Fruit fly (Drosophila melanogaster) whole organism, pupa: ENCODE data around the gene CG13926.

ENCODE experiments used
- CG10348 ChIP-seq: fragments of 200-800 bp; sonication (Bioruptor generic); IDR thresholded peaks from 2 replicates; pipeline ENCODE4 v1.3.6; 2022; ENCODE audit warnings: missing biosample characterization, missing genetic modification characterization
- CG12605 ChIP-seq: fragments of 200-800 bp; sonication (Bioruptor generic); IDR thresholded peaks from 2 replicates; pipeline ENCODE4 v1.3.6; 2022; ENCODE audit warnings: missing biosample characterization, missing genetic modification characterization
- CG13204 ChIP-seq: fragments of 200-800 bp; sonication (Bioruptor generic); optimal IDR thresholded peaks from 2 replicates; lab custom pipeline; 2018; ENCODE audit warnings: missing biosample characterization, mild to moderate bottlenecking, missing genetic modification characterization, moderate library complexity
- CG14655 ChIP-seq: fragments of 200-800 bp; sonication (Bioruptor generic); optimal IDR thresholded peaks from 3 replicates; lab custom pipeline; 2017; ENCODE audit warnings: mild to moderate bottlenecking, missing biosample characterization, missing genetic modification reagents, missing genetic modification characterization
- CG15710 ChIP-seq: fragments of 200-800 bp; sonication (Bioruptor generic); optimal IDR thresholded peaks from 2 replicates; lab custom pipeline; 2018; ENCODE audit warnings: missing biosample characterization, mild to moderate bottlenecking, missing genetic modification characterization, moderate library complexity
- CG17806 ChIP-seq: fragments of 200-800 bp; sonication (Bioruptor generic); optimal IDR thresholded peaks from 2 replicates; lab custom pipeline; 2018; ENCODE audit warnings: missing biosample characterization, mild to moderate bottlenecking, missing genetic modification characterization, moderate library complexity
- CG32121 ChIP-seq: fragments of 200-800 bp; sonication (Bioruptor generic); IDR thresholded peaks from 2 replicates; pipeline ENCODE4 v1.3.6; 2022; ENCODE audit warnings: missing biosample characterization, missing genetic modification characterization
- CG34367 ChIP-seq: fragments of 200-800 bp; sonication (Bioruptor generic); optimal IDR thresholded peaks from 2 replicates; lab custom pipeline; 2018; ENCODE audit warnings: missing biosample characterization, mild to moderate bottlenecking, missing genetic modification characterization
- CG4496 ChIP-seq: fragments of 200-800 bp; sonication (Bioruptor generic); IDR thresholded peaks from 3 replicates; pipeline ENCODE4 v1.3.6; 2022; ENCODE audit warnings: missing biosample characterization, missing genetic modification characterization
- CG8159 ChIP-seq: fragments of 200-800 bp; sonication (Bioruptor generic); optimal IDR thresholded peaks from 3 replicates; lab custom pipeline; 2018; ENCODE audit warnings: missing biosample characterization, mild to moderate bottlenecking, missing genetic modification characterization, moderate library complexity
- CG8301 ChIP-seq: fragments of 200-800 bp; sonication (Bioruptor generic); optimal IDR thresholded peaks from 2 replicates; lab custom pipeline; 2018; ENCODE audit warnings: missing biosample characterization, mild to moderate bottlenecking, missing genetic modification characterization
- CG9948 ChIP-seq: fragments of 200-800 bp; sonication (Bioruptor generic); optimal IDR thresholded peaks from 2 replicates; lab custom pipeline; 2018; ENCODE audit warnings: missing biosample characterization, mild to moderate bottlenecking, missing genetic modification characterization, moderate library complexity
- D1 ChIP-seq: fragments of 200-800 bp; sonication (Bioruptor generic); optimal IDR thresholded peaks from 2 replicates; lab custom pipeline; 2018; ENCODE audit warnings: missing biosample characterization, mild to moderate bottlenecking, missing genetic modification characterization, moderate library complexity
- EcR ChIP-seq: fragments of 200-800 bp; sonication (Bioruptor generic); optimal IDR thresholded peaks from 3 replicates; lab custom pipeline; 2019; ENCODE audit warnings: missing biosample characterization, missing genetic modification characterization, mild to moderate bottlenecking, moderate library complexity, missing genetic modification reagents
- Ets98B ChIP-seq: fragments of 200-800 bp; sonication (Bioruptor generic); IDR thresholded peaks from 2 replicates; pipeline ENCODE4 v1.3.6; 2022; ENCODE audit warnings: missing biosample characterization, missing genetic modification characterization
- Pif1A ChIP-seq: fragments of 200-800 bp; sonication (Bioruptor generic); optimal IDR thresholded peaks from 3 replicates; lab custom pipeline; 2016; ENCODE audit warnings: missing biosample characterization, missing genetic modification characterization
- Pif1B ChIP-seq: fragments of 200-800 bp; sonication (Bioruptor generic); optimal IDR thresholded peaks from 3 replicates; lab custom pipeline; 2016; ENCODE audit warnings: missing biosample characterization, missing genetic modification characterization
- Snoo ChIP-seq: fragments of 200-800 bp; sonication (Bioruptor generic); optimal IDR thresholded peaks from 3 replicates; lab custom pipeline; 2017; ENCODE audit warnings: missing biosample characterization, mild to moderate bottlenecking, missing genetic modification characterization, inconsistent platforms
- fd96Ca ChIP-seq: fragments of 200-800 bp; sonication (Bioruptor generic); IDR thresholded peaks from 3 replicates; pipeline ENCODE4 v1.3.6; 2022; ENCODE audit warnings: missing biosample characterization, missing genetic modification characterization
- gl ChIP-seq: fragments of 200-800 bp; sonication (Bioruptor generic); optimal IDR thresholded peaks from 2 replicates; lab custom pipeline; 2018; ENCODE audit warnings: missing biosample characterization, mild to moderate bottlenecking, missing genetic modification characterization
- rn ChIP-seq: fragments of 200-800 bp; sonication (Bioruptor generic); IDR thresholded peaks from 2 replicates; pipeline ENCODE4 v1.3.6; 2022; ENCODE audit warnings: missing biosample characterization, missing genetic modification characterization

CG13926 gene

dm6 chr3L:1639185-1639812 is 21.3 kb upstream of the CG13926 start, which contains the start of the genes Mettl2 and Bgb:
Mettl2 (minus strand) TSS chr3L:1639235.
Bgb (plus strand) TSS chr3L:1639711.
- TF ChIP-seq CG10348 (GFP tag; lab: Robert Waterston, UW) (no peak), D1 (tag; lab: Kevin White, UChicago) (no peak), Pif1A (no peak), gl (tag; lab: Kevin White, UChicago) (no peak), CG34367 (peak; percentile 31), CG9948 (tag; lab: Kevin White, UChicago) (peak; percentile 69), CG14655 (GFP tag; lab: Kevin White, UChicago) (no peak), CG8159 (tag; lab: Kevin White, UChicago) (peak; percentile 75), CG17806 (tag; lab: Kevin White, UChicago) (peak; percentile 66), rn (GFP tag; lab: Robert Waterston, UW) (peak; percentile 57), CG13204 (GFP tag; lab: Kevin White, UChicago) (no peak), CG12605 (0 out of 2 replicates have a peak, but pooled peaks have one; percentile 33), EcR (no peak), CG8301 (tag; lab: Kevin White, UChicago) (no peak), CG32121 (GFP tag; lab: Robert Waterston, UW) (no peak; the same call in 1 of the 2 replicates), fd96Ca (GFP tag; lab: Robert Waterston, UW) (peak; percentile 50; the same call in 1 of the 3 replicates), Pif1B (GFP tag; lab: Kevin White, UChicago) (no peak), Snoo (tag; lab: Kevin White, UChicago) (peak; percentile 66), CG15710 (tag; lab: Kevin White, UChicago) (peak; percentile 68), Ets98B (peak; percentile 57; the same call in 1 of the 2 replicates), CG4496 (GFP tag; lab: Robert Waterston, UW) (peak; percentile 84)

DNA sequence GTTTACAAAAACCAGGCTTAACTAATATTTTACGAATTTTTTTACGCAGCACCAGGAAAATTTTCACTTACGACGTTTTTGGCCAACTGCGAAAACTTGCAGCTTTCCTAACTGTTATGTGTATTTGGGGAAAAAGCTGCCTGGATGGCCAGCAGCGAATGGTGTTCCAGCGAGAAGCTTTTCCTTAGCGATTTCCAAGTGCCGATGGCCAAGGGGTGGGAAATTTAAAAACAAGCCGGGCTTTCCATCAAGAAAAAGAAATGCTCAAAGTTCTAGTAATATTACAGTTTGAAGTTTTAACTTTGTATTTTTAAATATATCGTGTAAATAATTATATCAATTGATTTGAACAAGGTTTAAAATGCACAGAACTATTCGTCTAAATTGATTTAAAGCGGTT is 19.7 kb upstream of the CG13926 start, which contains the start of gene nSyb:
TSS of gene nSyb (minus strand) at position 101 of the 400 bp plus-strand sequence.
- TF ChIP-seq CG4496 (GFP tag; lab: Robert Waterston, UW) (no peak), Pif1A (no peak), CG8301 (tag; lab: Kevin White, UChicago) (no peak), CG10348 (GFP tag; lab: Robert Waterston, UW) (no peak), rn (GFP tag; lab: Robert Waterston, UW) (no peak), D1 (tag; lab: Kevin White, UChicago) (no peak), EcR (no peak)

- TF ChIP-seq Ets98B (no peak), CG34367 (no peak), CG4496 (GFP tag; lab: Robert Waterston, UW) (no peak), CG13204 (GFP tag; lab: Kevin White, UChicago) (no peak), D1 (tag; lab: Kevin White, UChicago) (no peak), CG12605 (no peak), Pif1B (GFP tag; lab: Kevin White, UChicago) (no peak), gl (tag; lab: Kevin White, UChicago) (no peak), CG10348 (GFP tag; lab: Robert Waterston, UW) (no peak), CG9948 (tag; lab: Kevin White, UChicago) (no peak), fd96Ca (GFP tag; lab: Robert Waterston, UW) (no peak), Snoo (tag; lab: Kevin White, UChicago) (no peak), CG17806 (tag; lab: Kevin White, UChicago) (no peak), Pif1A (no peak), CG8159 (tag; lab: Kevin White, UChicago) (no peak)
- TF ChIP-seq, all 21 proteins: peak for 0
Observed at dm6 chr3L:1636886-1637285, 18.9 kb upstream of the CG13926 start.

- TF ChIP-seq Ets98B (0 out of 2 replicates have a peak, but pooled peaks have one; percentile 10), fd96Ca (GFP tag; lab: Robert Waterston, UW) (no peak), CG34367 (peak; percentile 13), CG15710 (tag; lab: Kevin White, UChicago) (peak; percentile 6), CG4496 (GFP tag; lab: Robert Waterston, UW) (no peak), CG8301 (tag; lab: Kevin White, UChicago) (no peak), CG12605 (peak; percentile 39; the same call in 1 of the 2 replicates)
Observed at dm6 chr3L:1629064-1629777, 11.3 kb upstream of the CG13926 start, which contains the start of gene GC. GC (minus strand) TSS chr3L:1629301.

DNA sequence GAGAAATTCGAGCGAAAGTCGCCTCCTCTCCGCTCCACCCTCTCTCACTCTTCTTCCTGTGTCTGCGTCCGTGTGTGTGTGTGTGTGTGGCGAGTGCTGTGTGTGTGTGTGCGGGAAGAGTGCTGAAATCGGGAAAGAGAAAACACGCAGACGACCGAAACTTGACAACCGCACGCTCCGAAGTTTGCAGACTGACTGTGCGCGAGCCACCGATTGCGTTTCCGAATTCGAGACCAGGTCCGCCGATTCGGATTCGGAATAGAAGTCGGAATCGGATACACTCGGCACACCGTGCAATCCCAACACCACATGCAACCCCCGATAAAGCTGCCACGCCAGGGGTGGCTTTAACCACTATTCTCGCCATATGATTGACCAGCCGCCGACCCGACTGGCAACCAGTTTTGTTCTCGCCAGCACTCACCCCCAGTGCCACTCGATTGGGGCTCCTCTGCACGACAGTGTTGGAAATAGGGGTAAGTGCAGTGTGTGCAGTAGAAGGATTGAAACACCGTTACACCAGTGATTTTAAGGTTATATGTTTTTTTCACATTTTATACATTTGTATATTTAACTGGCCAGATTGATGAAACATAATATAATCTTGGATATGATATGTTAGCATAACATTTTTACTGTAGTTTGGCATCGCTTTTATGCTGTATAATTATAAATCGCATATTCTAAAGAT is 10.4 kb upstream of the CG13926 start, which contains the start of gene CG13928:
TSS of gene CG13928 (minus strand) at position 202 of the 691 bp plus-strand sequence.
- TF ChIP-seq gl (tag; lab: Kevin White, UChicago) (no peak), CG13204 (GFP tag; lab: Kevin White, UChicago) (peak; percentile 25)
